Fruit fly (Drosophila melanogaster) whole organism, larva: ENCODE results near the gene CG6067.

ENCODE experiments used
- noc ChIP-seq: fragments of 200-800 bp; sonication (Bioruptor generic); optimal IDR thresholded peaks from 3 replicates; lab custom pipeline; 2019; ENCODE audit warnings: missing biosample characterization, mild to moderate bottlenecking, missing genetic modification characterization, moderate library complexity

CG6067 gene

DNA sequence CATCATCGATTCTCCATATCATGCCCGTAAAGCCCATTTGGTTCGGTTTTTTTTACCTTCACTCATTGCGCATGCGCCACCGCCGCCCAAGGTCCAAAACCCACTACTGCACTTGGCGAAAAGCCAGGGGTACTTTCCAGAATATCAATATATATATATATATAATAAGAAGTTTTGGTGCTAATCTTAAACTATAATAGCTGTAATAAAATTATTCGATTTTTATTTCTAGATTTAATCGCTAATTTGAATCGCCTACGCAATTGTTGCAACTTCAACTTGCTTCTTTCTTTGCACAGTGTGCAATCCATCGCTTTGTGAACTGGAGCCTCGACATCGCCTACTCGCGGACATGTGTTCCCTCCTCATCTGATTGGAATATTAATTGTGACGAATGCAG lies 48.4 kb downstream of the CG6067 start:
- TF ChIP-seq noc (tag; lab: Kevin White, UChicago) = no peak

DNA sequence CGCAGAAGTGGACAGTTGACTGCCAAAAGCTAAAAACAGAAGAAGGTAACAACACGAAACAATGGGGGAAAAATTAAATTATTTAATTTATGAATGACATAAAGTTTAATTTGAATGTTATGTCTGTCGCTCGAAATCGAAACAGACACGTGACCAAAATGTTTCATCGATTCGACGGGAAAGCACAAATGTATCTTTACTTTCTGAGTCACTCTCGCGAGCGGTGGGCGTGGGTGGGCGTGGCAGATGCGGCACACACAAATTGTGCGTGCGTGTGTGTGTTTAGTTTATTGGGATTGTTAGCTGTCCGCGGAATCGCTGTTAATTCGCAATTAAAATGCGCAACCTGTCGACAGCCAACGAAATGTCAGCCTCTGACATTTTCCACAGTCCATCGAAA lies 52.1 kb downstream of the CG6067 start:
- no peak for TF ChIP-seq noc (tag; lab: Kevin White, UChicago)
